Worm (Caenorhabditis elegans) whole organism, L3 larva: ENCODE measurements around the gene gln-6.

Source experiments
- R02D3.7 ChIP-seq: fragments of 150-350 bp; optimal IDR thresholded peaks from 2 replicates; lab custom pipeline; 2014; ENCODE audit warnings: missing biosample characterization, missing genetic modification characterization
- aly-2 ChIP-seq: fragments of 150-350 bp; optimal IDR thresholded peaks from 2 replicates; lab custom pipeline; 2014; ENCODE audit warnings: missing biosample characterization, missing genetic modification characterization
- ama-1 ChIP-seq: fragments of 150-350 bp; optimal IDR thresholded peaks from 2 replicates; lab custom pipeline; 2018
- ceh-16 ChIP-seq: sonication (generic microtip); optimal IDR thresholded peaks from 2 replicates; lab custom pipeline; 2017; ENCODE audit warnings: missing biosample characterization, missing genetic modification characterization
- ceh-28 ChIP-seq: fragments of 150-350 bp; optimal IDR thresholded peaks from 2 replicates; lab custom pipeline; 2014; ENCODE audit warnings: missing biosample characterization, missing genetic modification reagents, missing genetic modification characterization
- ceh-82 ChIP-seq: fragments of 150-350 bp; optimal IDR thresholded peaks from 2 replicates; lab custom pipeline; 2014; ENCODE audit warnings: missing biosample characterization, missing genetic modification characterization
- ceh-9 ChIP-seq: sonication (generic microtip); optimal IDR thresholded peaks from 2 replicates; lab custom pipeline; 2018; ENCODE audit warnings: missing biosample characterization, missing genetic modification characterization
- egl-27 ChIP-seq: sonication (generic microtip); optimal IDR thresholded peaks from 4 replicates; lab custom pipeline; 2017; ENCODE audit warnings: missing biosample characterization, missing genetic modification reagents, missing genetic modification characterization
- egl-5 ChIP-seq: fragments of 150-350 bp; optimal IDR thresholded peaks from 2 replicates; lab custom pipeline; 2017; ENCODE audit warnings: missing biosample characterization, missing genetic modification reagents, missing genetic modification characterization, inconsistent platforms
- elt-1 ChIP-seq: fragments of 150-350 bp; optimal IDR thresholded peaks from 2 replicates; lab custom pipeline; 2014; ENCODE audit warnings: missing biosample characterization, missing genetic modification characterization
- elt-2 ChIP-seq: sonication (generic microtip); optimal IDR thresholded peaks from 2 replicates; lab custom pipeline; 2016; ENCODE audit warnings: missing genetic modification reagents, mild to moderate bottlenecking, missing genetic modification characterization, missing compliant biosample characterization
- elt-3 ChIP-seq, 3 experiments: fragments of 150-350 bp in 1 of 3; sonication (generic microtip) in 2 of 3; optimal IDR thresholded peaks; 2 replicates in 2 of 3; 4 replicates in 1 of 3; lab custom pipeline; 2014 to 2017; ENCODE audit warnings: missing biosample characterization in 3 of 3, missing genetic modification characterization in 3 of 3
- eor-1 ChIP-seq, 2 experiments: fragments of 150-350 bp; optimal IDR thresholded peaks; 2 replicates each; lab custom pipeline; 2014 to 2018; ENCODE audit warnings: missing biosample characterization in 2 of 2, missing genetic modification characterization in 2 of 2
- fkh-10 ChIP-seq: sonication (generic microtip); optimal IDR thresholded peaks from 2 replicates; lab custom pipeline; 2017; ENCODE audit warnings: missing biosample characterization, missing genetic modification reagents, missing genetic modification characterization
- fkh-2 ChIP-seq: fragments of 150-350 bp; optimal IDR thresholded peaks from 2 replicates; lab custom pipeline; 2014; ENCODE audit warnings: missing biosample characterization, missing genetic modification reagents, missing genetic modification characterization
- fos-1 ChIP-seq: fragments of 150-350 bp; optimal IDR thresholded peaks from 2 replicates; lab custom pipeline; 2014; ENCODE audit warnings: missing biosample characterization, missing genetic modification characterization
- hmg-11 ChIP-seq: sonication (generic microtip); optimal IDR thresholded peaks from 2 replicates; lab custom pipeline; 2016; ENCODE audit warnings: missing genetic modification characterization, missing compliant biosample characterization
- jun-1 ChIP-seq: fragments of 150-350 bp; optimal IDR thresholded peaks from 2 replicates; lab custom pipeline; 2014; ENCODE audit warnings: missing biosample characterization, missing genetic modification reagents, missing genetic modification characterization
- lin-15B ChIP-seq: fragments of 150-350 bp; optimal IDR thresholded peaks from 2 replicates; lab custom pipeline; 2014; ENCODE audit warnings: missing biosample characterization, missing genetic modification characterization
- lin-39 ChIP-seq: fragments of 150-350 bp; optimal IDR thresholded peaks from 2 replicates; lab custom pipeline; 2018; ENCODE audit warnings: missing biosample characterization, missing genetic modification reagents, missing genetic modification characterization
- lsy-12 ChIP-seq: sonication (generic microtip); optimal IDR thresholded peaks from 2 replicates; lab custom pipeline; 2016; ENCODE audit warnings: mild to moderate bottlenecking, missing genetic modification characterization, missing compliant biosample characterization
- mdl-1 ChIP-seq: fragments of 150-350 bp; optimal IDR thresholded peaks from 2 replicates; lab custom pipeline; 2014; ENCODE audit warnings: missing biosample characterization, missing genetic modification characterization
- mml-1 ChIP-seq: fragments of 150-350 bp; sonication (generic microtip); optimal IDR thresholded peaks from 3 replicates; lab custom pipeline; 2014; ENCODE audit warnings: missing biosample characterization, missing genetic modification characterization
- nfya-1 ChIP-seq: sonication (generic microtip); optimal IDR thresholded peaks from 2 replicates; lab custom pipeline; 2017; ENCODE audit warnings: missing genetic modification characterization, mild to moderate bottlenecking, missing compliant biosample characterization, antibody characterized with exemption, moderate library complexity; ENCODE audit not compliant: insufficient read depth
- nhr-11 ChIP-seq: fragments of 150-350 bp; optimal IDR thresholded peaks from 2 replicates; lab custom pipeline; 2014; ENCODE audit warnings: missing biosample characterization, missing genetic modification characterization
- nhr-12 ChIP-seq: fragments of 150-350 bp; optimal IDR thresholded peaks from 2 replicates; lab custom pipeline; 2014; ENCODE audit warnings: missing biosample characterization, missing genetic modification characterization
- nhr-23 ChIP-seq: fragments of 150-350 bp; optimal IDR thresholded peaks from 2 replicates; lab custom pipeline; 2014; ENCODE audit warnings: missing biosample characterization, missing genetic modification reagents, missing genetic modification characterization
- nhr-237 ChIP-seq: fragments of 150-350 bp; optimal IDR thresholded peaks from 2 replicates; lab custom pipeline; 2014; ENCODE audit warnings: missing biosample characterization, missing genetic modification characterization
- nhr-25 ChIP-seq: sonication (generic microtip); optimal IDR thresholded peaks from 2 replicates; lab custom pipeline; 2017; ENCODE audit warnings: missing biosample characterization, missing genetic modification characterization
- nhr-28 ChIP-seq: fragments of 150-350 bp; optimal IDR thresholded peaks from 2 replicates; lab custom pipeline; 2014; ENCODE audit warnings: missing biosample characterization, missing genetic modification characterization
- nhr-43 ChIP-seq: sonication (generic microtip); optimal IDR thresholded peaks from 2 replicates; lab custom pipeline; 2016; ENCODE audit warnings: mild to moderate bottlenecking, missing genetic modification characterization, missing compliant biosample characterization; ENCODE audit not compliant: poor library complexity, severe bottlenecking
- nhr-67 ChIP-seq: fragments of 150-350 bp; optimal IDR thresholded peaks from 2 replicates; lab custom pipeline; 2014; ENCODE audit warnings: missing biosample characterization, missing genetic modification characterization
- nhr-76 ChIP-seq: fragments of 150-350 bp; sonication (generic microtip); optimal IDR thresholded peaks from 5 replicates; lab custom pipeline; 2014; ENCODE audit warnings: missing biosample characterization, missing genetic modification characterization
- nhr-77 ChIP-seq: fragments of 150-350 bp; optimal IDR thresholded peaks from 2 replicates; lab custom pipeline; 2014; ENCODE audit warnings: missing biosample characterization, missing genetic modification characterization
- pha-4 ChIP-seq: fragments of 150-350 bp; optimal IDR thresholded peaks from 2 replicates; lab custom pipeline; 2014; ENCODE audit warnings: missing biosample characterization, missing genetic modification reagents, missing genetic modification characterization
- pqm-1 ChIP-seq: fragments of 150-350 bp; optimal IDR thresholded peaks from 2 replicates; lab custom pipeline; 2017; ENCODE audit warnings: missing biosample characterization, missing genetic modification characterization, inconsistent platforms
- sea-2 ChIP-seq: fragments of 150-350 bp; sonication (generic microtip); optimal IDR thresholded peaks from 4 replicates; lab custom pipeline; 2014; ENCODE audit warnings: missing biosample characterization, missing genetic modification reagents, missing genetic modification characterization
- skn-1 ChIP-seq: fragments of 150-350 bp; optimal IDR thresholded peaks from 2 replicates; lab custom pipeline; 2014; ENCODE audit warnings: missing biosample characterization, missing genetic modification characterization
- snpc-4 ChIP-seq: fragments of 150-350 bp; optimal IDR thresholded peaks from 2 replicates; lab custom pipeline; 2014; ENCODE audit warnings: missing biosample characterization, missing genetic modification characterization
- tbx-2 ChIP-seq: sonication (generic microtip); optimal IDR thresholded peaks from 2 replicates; lab custom pipeline; 2016; ENCODE audit warnings: mild to moderate bottlenecking, missing genetic modification characterization, missing compliant biosample characterization
- unc-39 ChIP-seq: sonication (generic microtip); optimal IDR thresholded peaks from 4 replicates; lab custom pipeline; 2017; ENCODE audit warnings: missing biosample characterization, missing genetic modification characterization
- unc-62 ChIP-seq: fragments of 150-350 bp; sonication (generic microtip); optimal IDR thresholded peaks from 4 replicates; lab custom pipeline; 2014; ENCODE audit warnings: missing biosample characterization, missing genetic modification reagents, missing genetic modification characterization
- zag-1 ChIP-seq: fragments of 150-350 bp; optimal IDR thresholded peaks from 2 replicates; lab custom pipeline; 2014; ENCODE audit warnings: missing biosample characterization, missing genetic modification characterization
- ztf-11 ChIP-seq: fragments of 150-350 bp; optimal IDR thresholded peaks from 2 replicates; lab custom pipeline; 2014; ENCODE audit warnings: missing biosample characterization, missing genetic modification characterization
- ztf-4 ChIP-seq: fragments of 150-350 bp; optimal IDR thresholded peaks from 2 replicates; lab custom pipeline; 2014; ENCODE audit warnings: missing biosample characterization, missing genetic modification characterization

Gene gln-6

ce11 chrIV:9718396-9718795 is 22.3 kb downstream of the gln-6 start:
- TF ChIP-seq lin-39 (tag; lab: Kevin White, UChicago) (peak; percentile 53), nhr-25 (tag; lab: Kevin White, UChicago) (peak; percentile 77), ama-1 (lab: Kevin White, UChicago) (peak; percentile 86), fkh-2 (tag; lab: Kevin White, UChicago) (no peak), pqm-1 (tag; lab: Kevin White, UChicago) (peak; percentile 80), ztf-11 (no peak), nhr-23 (tag; lab: Kevin White, UChicago) (peak; percentile 82), aly-2 (tag; lab: Kevin White, UChicago) (no peak), pha-4 (tag; lab: Kevin White, UChicago) (peak; percentile 90), lin-15B (peak; percentile 54), snpc-4 (tag; lab: Kevin White, UChicago) (peak; percentile 32), nhr-43 (tag; lab: Kevin White, UChicago) (peak; percentile 57), nhr-11 (peak; percentile 5), skn-1 (tag; lab: Kevin White, UChicago) (peak; percentile 99), elt-1 (tag; lab: Kevin White, UChicago) (peak; percentile 23), elt-2 (tag; lab: Kevin White, UChicago) (peak; percentile 77), tbx-2 (peak; percentile 37), jun-1 (tag; lab: Kevin White, UChicago) (peak; percentile 76), elt-3 (tag; optimal IDR thresholded peaks at IDR 0.05; lab: Kevin White, UChicago) (no peak), ceh-28 (tag; lab: Kevin White, UChicago) (peak; percentile 52), nhr-77 (tag; lab: Kevin White, UChicago) (no peak), fos-1 (no peak), ztf-4 (tag; lab: Kevin White, UChicago) (no peak), nfya-1 (tag; lab: Kevin White, UChicago) (peak; percentile 79), unc-62 (GFP tag; lab: Kevin White, UChicago) (no peak), mdl-1 (no peak), nhr-237 (tag; lab: Kevin White, UChicago) (no peak), hmg-11 (tag; lab: Kevin White, UChicago) (peak; percentile 68), egl-5 (tag; lab: Kevin White, UChicago) (peak; percentile 68), ceh-16 (no peak), zag-1 (tag; lab: Kevin White, UChicago) (no peak), R02D3.7 (tag; lab: Kevin White, UChicago) (peak; percentile 4)
- TF ChIP-seq, all 47 proteins: peak for 20

ce11 chrIV:9717844-9718243 is 22.9 kb downstream of the gln-6 start:
- TF ChIP-seq ceh-9 (tag; lab: Kevin White, UChicago) (no peak), skn-1 (tag; lab: Kevin White, UChicago) (peak; percentile 15)

- TF ChIP-seq ceh-9 (tag; lab: Kevin White, UChicago): no peak
- no peak for TF ChIP-seq hmg-11 (tag; lab: Kevin White, UChicago)
- TF ChIP-seq nhr-25 (tag; lab: Kevin White, UChicago): peak; percentile 36
- no peak for TF ChIP-seq mml-1 (tag; lab: Kevin White, UChicago)
- TF ChIP-seq snpc-4 (tag; lab: Kevin White, UChicago): peak; percentile 23
- TF ChIP-seq aly-2 (tag; lab: Kevin White, UChicago): no peak
- no peak for TF ChIP-seq nhr-237 (tag; lab: Kevin White, UChicago)
- TF ChIP-seq lin-15B: no peak
- TF ChIP-seq zag-1 (tag; lab: Kevin White, UChicago): no peak
- no peak for TF ChIP-seq sea-2 (GFP tag; lab: Kevin White, UChicago)
- no peak for TF ChIP-seq elt-1 (tag; lab: Kevin White, UChicago)
- TF ChIP-seq lsy-12: no peak
- no peak for TF ChIP-seq egl-5 (tag; lab: Kevin White, UChicago)
- no peak for TF ChIP-seq eor-1 (tag; optimal IDR thresholded peaks at IDR 0.05; lab: Kevin White, UChicago)
- peak; percentile 76 for TF ChIP-seq elt-2 (tag; lab: Kevin White, UChicago)
- TF ChIP-seq nhr-28: no peak
- TF ChIP-seq jun-1 (tag; lab: Kevin White, UChicago): no peak
- TF ChIP-seq R02D3.7 (tag; lab: Kevin White, UChicago): no peak
- no peak for TF ChIP-seq ceh-82 (tag; lab: Kevin White, UChicago)
- TF ChIP-seq nhr-67 (tag; lab: Kevin White, UChicago): no peak
- no peak for TF ChIP-seq mdl-1
- TF ChIP-seq skn-1 (tag; lab: Kevin White, UChicago): peak; percentile 97
- TF ChIP-seq fos-1: no peak
- no peak for TF ChIP-seq unc-39 (tag; lab: Kevin White, UChicago)
- TF ChIP-seq ztf-11: no peak
- TF ChIP-seq nhr-12 (tag; lab: Kevin White, UChicago): no peak
- TF ChIP-seq ceh-16: no peak
- no peak for TF ChIP-seq egl-27 (tag; lab: Kevin White, UChicago)
- no peak for TF ChIP-seq nhr-76 (tag; lab: Kevin White, UChicago)
- TF ChIP-seq nfya-1 (tag; lab: Kevin White, UChicago): no peak
- no peak for TF ChIP-seq ztf-4 (tag; lab: Kevin White, UChicago)
- no peak for TF ChIP-seq lin-39 (tag; lab: Kevin White, UChicago)
- TF ChIP-seq nhr-77 (tag; lab: Kevin White, UChicago): no peak
- TF ChIP-seq nhr-43 (tag; lab: Kevin White, UChicago): no peak
- peak; percentile 59 for TF ChIP-seq pha-4 (tag; lab: Kevin White, UChicago)
- TF ChIP-seq fkh-10 (GFP tag; lab: Kevin White, UChicago): no peak
- TF ChIP-seq nhr-11: no peak
- TF ChIP-seq ama-1 (lab: Kevin White, UChicago): no peak
- peak; percentile 72 for TF ChIP-seq pqm-1 (tag; lab: Kevin White, UChicago)
- no peak for TF ChIP-seq unc-62 (GFP tag; lab: Kevin White, UChicago)
- peak; percentile 49 for TF ChIP-seq nhr-23 (tag; lab: Kevin White, UChicago)
Measured at ce11 chrIV:9716490-9716889, 24.2 kb downstream of the gln-6 start.
